Worm (Caenorhabditis elegans): Measurements from ENCODE around the gene clec-190.

- TF ChIP-seq elt-3 (tag; optimal IDR thresholded peaks at IDR 0.05): no peak
- no peak for TF ChIP-seq unc-62 (GFP tag; optimal IDR thresholded peaks at IDR 0.05)
- no peak for TF ChIP-seq ztf-11 (tag; optimal IDR thresholded peaks at IDR 0.05)
- no peak for TF ChIP-seq nhr-237 (tag; optimal IDR thresholded peaks at IDR 0.05)
- TF ChIP-seq pha-4 (tag; optimal IDR thresholded peaks at IDR 0.05): no peak
- TF ChIP-seq snpc-4 (tag; optimal IDR thresholded peaks at IDR 0.05): no peak
- TF ChIP-seq lin-13 (tag; optimal IDR thresholded peaks at IDR 0.05): no peak
- TF ChIP-seq nhr-76 (tag; optimal IDR thresholded peaks at IDR 0.05): no peak
- TF ChIP-seq ces-1 (GFP tag; optimal IDR thresholded peaks at IDR 0.05): no peak
- no peak for TF ChIP-seq nhr-28 (tag; optimal IDR thresholded peaks at IDR 0.05)
- no peak for TF ChIP-seq drap-1 (GFP tag; optimal IDR thresholded peaks at IDR 0.05)
- TF ChIP-seq mab-5 (tag; optimal IDR thresholded peaks at IDR 0.05): no peak
Measured at ce11 chrIV:15140832-15141231, 14.9 kb upstream of the clec-190 start, which contains the start of gene srg-51.

Measured in whole organism, mixed stage, embryonic.